Fruit fly (Drosophila melanogaster) whole organism, prepupa: ENCODE measurements around the gene TfIIEbeta.

Experiments used
- CG32006 ChIP-seq: fragments of 200-800 bp; sonication (Bioruptor generic); optimal IDR thresholded peaks from 3 replicates; lab custom pipeline; 2017; ENCODE audit warnings: missing biosample characterization, mild to moderate bottlenecking, missing genetic modification characterization
- CG6163 ChIP-seq: fragments of 200-800 bp; sonication (Bioruptor generic); IDR thresholded peaks from 3 replicates; pipeline ENCODE4 v1.3.6; 2022; ENCODE audit warnings: missing biosample characterization, missing genetic modification characterization
- Eip75B ChIP-seq: fragments of 200-800 bp; sonication (Bioruptor generic); optimal IDR thresholded peaks from 3 replicates; lab custom pipeline; 2016; ENCODE audit warnings: missing biosample characterization, missing genetic modification characterization
- Sox14 ChIP-seq: fragments of 200-800 bp; sonication (Bioruptor generic); optimal IDR thresholded peaks from 3 replicates; lab custom pipeline; 2016; ENCODE audit warnings: missing biosample characterization, missing genetic modification characterization

dm6 chr3L:4322032-4322617 is 35.3 kb downstream of the TfIIEbeta start, which contains the start of gene CG15014:
- TF ChIP-seq CG32006 (no peak), Sox14 (GFP tag; lab: Kevin White, UChicago) (no peak), CG6163 (GFP tag; lab: Robert Waterston, UW) (no peak), Eip75B (GFP tag; lab: Kevin White, UChicago) (no peak)
